Worm (Caenorhabditis elegans) whole organism, young adult: ENCODE measurements around the gene serp-1.2.

Experiments used
- D2030.7 ChIP-seq: fragments of 200-800 bp; sonication (Bioruptor generic); IDR thresholded peaks from 2 replicates; pipeline ENCODE4 v1.3.6; 2022; ENCODE audit warnings: missing genetic modification reagents, missing genetic modification characterization, missing compliant biosample characterization
- F23B12.7 ChIP-seq: sonication (generic microtip); optimal IDR thresholded peaks from 2 replicates; lab custom pipeline; 2017; ENCODE audit warnings: missing genetic modification characterization, mild to moderate bottlenecking, missing compliant biosample characterization, antibody characterized with exemption, moderate library complexity; ENCODE audit not compliant: insufficient read depth
- F49E8.2 ChIP-seq: sonication (generic microtip); optimal IDR thresholded peaks from 3 replicates; lab custom pipeline; 2017; ENCODE audit warnings: missing genetic modification characterization, mild to moderate bottlenecking, missing compliant biosample characterization, antibody characterized with exemption, moderate library complexity; ENCODE audit not compliant: insufficient read depth
- F52B5.7 ChIP-seq: sonication (generic microtip); optimal IDR thresholded peaks from 2 replicates; lab custom pipeline; 2016; ENCODE audit warnings: mild to moderate bottlenecking, missing genetic modification characterization, missing compliant biosample characterization
- F57A8.1 ChIP-seq: fragments of 200-800 bp; sonication (Bioruptor generic); optimal IDR thresholded peaks from 2 replicates; lab custom pipeline; 2018; ENCODE audit warnings: mild to moderate bottlenecking, missing genetic modification characterization, moderate library complexity, missing compliant biosample characterization
- atf-7 ChIP-seq: sonication (generic microtip); optimal IDR thresholded peaks from 2 replicates; lab custom pipeline; 2017; ENCODE audit warnings: mild to moderate bottlenecking, missing genetic modification characterization, missing compliant biosample characterization
- attf-5 ChIP-seq: fragments of 200-800 bp; sonication (Bioruptor generic); optimal IDR thresholded peaks from 2 replicates; lab custom pipeline; 2018; ENCODE audit warnings: mild to moderate bottlenecking, missing genetic modification characterization, missing compliant biosample characterization
- cebp-2 ChIP-seq: fragments of 200-800 bp; sonication (Bioruptor generic); IDR thresholded peaks from 2 replicates; pipeline ENCODE4 v1.3.6; 2022; ENCODE audit warnings: missing genetic modification characterization, missing compliant biosample characterization
- dpff-1 ChIP-seq: sonication (generic microtip); optimal IDR thresholded peaks from 2 replicates; lab custom pipeline; 2017; ENCODE audit warnings: mild to moderate bottlenecking, missing genetic modification characterization, missing compliant biosample characterization
- dpl-1 ChIP-seq: fragments of 150-350 bp; optimal IDR thresholded peaks from 2 replicates; lab custom pipeline; 2014; ENCODE audit warnings: missing biosample characterization, missing genetic modification reagents, missing genetic modification characterization
- egrh-3 ChIP-seq: fragments of 200-800 bp; sonication (Bioruptor generic); IDR thresholded peaks from 2 replicates; pipeline ENCODE4 v1.3.6; 2022; ENCODE audit warnings: missing genetic modification reagents, missing genetic modification characterization, missing compliant biosample characterization
- hmg-1.2 ChIP-seq: fragments of 200-800 bp; sonication (Bioruptor generic); IDR thresholded peaks from 2 replicates; pipeline ENCODE4 v1.3.6; 2022; ENCODE audit warnings: missing genetic modification reagents, missing genetic modification characterization, missing compliant biosample characterization
- let-607 ChIP-seq, 2 experiments: fragments of 200-800 bp in 1 of 2; sonication (Bioruptor generic) in 1 of 2; sonication (generic microtip) in 1 of 2; optimal IDR thresholded peaks; 2 replicates each; lab custom pipeline; 2016 to 2018; ENCODE audit warnings: mild to moderate bottlenecking in 2 of 2, missing compliant biosample characterization in 2 of 2, missing genetic modification characterization in 2 of 2, moderate library complexity in 2 of 2, missing genotype in 1 of 2
- lin-54 ChIP-seq: fragments of 200-800 bp; sonication (Bioruptor generic); optimal IDR thresholded peaks from 2 replicates; lab custom pipeline; 2018; ENCODE audit warnings: mild to moderate bottlenecking, missing genetic modification characterization, missing compliant biosample characterization
- madf-10 ChIP-seq: sonication (generic microtip); optimal IDR thresholded peaks from 2 replicates; lab custom pipeline; 2016; ENCODE audit warnings: mild to moderate bottlenecking, missing genetic modification characterization, missing compliant biosample characterization
- madf-3 ChIP-seq: fragments of 200-800 bp; sonication (Bioruptor generic); IDR thresholded peaks from 2 replicates; pipeline ENCODE4 v1.3.6; 2022; ENCODE audit warnings: missing genetic modification reagents, missing genetic modification characterization, missing compliant biosample characterization
- madf-8 ChIP-seq: fragments of 200-800 bp; sonication (Bioruptor generic); conservative IDR thresholded peaks from 2 replicates; pipeline ENCODE4 v1.3.6; 2022; ENCODE audit warnings: missing genetic modification reagents, missing genetic modification characterization, missing compliant biosample characterization
- mel-28 ChIP-seq: sonication (generic microtip); optimal IDR thresholded peaks from 2 replicates; lab custom pipeline; 2016; ENCODE audit warnings: borderline replicate concordance, mild to moderate bottlenecking, missing genetic modification characterization, missing compliant biosample characterization
- nfya-1 ChIP-seq: sonication (generic microtip); optimal IDR thresholded peaks from 2 replicates; lab custom pipeline; 2017; ENCODE audit warnings: antibody characterized with exemption, missing compliant biosample characterization, missing genetic modification characterization, borderline replicate concordance; ENCODE audit not compliant: insufficient read depth
- nhr-120 ChIP-seq: fragments of 200-800 bp; sonication (Bioruptor generic); IDR thresholded peaks from 2 replicates; pipeline ENCODE4 v1.3.6; 2022; ENCODE audit warnings: missing genetic modification characterization, missing compliant biosample characterization
- pbrm-1 ChIP-seq: fragments of 200-800 bp; sonication (Bioruptor generic); IDR thresholded peaks from 2 replicates; pipeline ENCODE4 v1.3.6; 2022; ENCODE audit warnings: missing genetic modification reagents, missing genetic modification characterization, missing compliant biosample characterization
- pha-4 ChIP-seq: fragments of 150-350 bp; sonication (generic microtip); optimal IDR thresholded peaks from 2 replicates; lab custom pipeline; 2014; ENCODE audit warnings: missing biosample characterization, missing genetic modification reagents, missing genetic modification characterization
- snpc-4 ChIP-seq, 5 experiments: fragments of 150-350 bp in 1 of 5; sonication (generic microtip) in 4 of 5; optimal IDR thresholded peaks; 2 replicates each; lab custom pipeline; 2014 to 2018; ENCODE audit warnings: missing genetic modification characterization in 5 of 5, missing biosample characterization in 3 of 5, antibody characterized with exemption in 2 of 5, mild to moderate bottlenecking in 2 of 5, missing compliant biosample characterization in 2 of 5, missing genotype in 2 of 5, moderate library complexity in 2 of 5, missing genetic modification reagents in 1 of 5
- zfh-2 ChIP-seq: fragments of 200-800 bp; sonication (Bioruptor generic); conservative IDR thresholded peaks from 2 replicates; pipeline ENCODE4 v1.3.6; 2022; ENCODE audit warnings: missing genetic modification reagents, missing genetic modification characterization, missing compliant biosample characterization
- ztf-18 ChIP-seq: sonication (generic microtip); optimal IDR thresholded peaks from 2 replicates; lab custom pipeline; 2016; ENCODE audit warnings: missing genotype, mild to moderate bottlenecking, missing genetic modification characterization, missing compliant biosample characterization
- ztf-25 ChIP-seq: fragments of 200-800 bp; sonication (Bioruptor generic); IDR thresholded peaks from 2 replicates; pipeline ENCODE4 v1.3.6; 2022; ENCODE audit warnings: missing genetic modification reagents, missing genetic modification characterization, missing compliant biosample characterization

The serp-1.2 gene

DNA sequence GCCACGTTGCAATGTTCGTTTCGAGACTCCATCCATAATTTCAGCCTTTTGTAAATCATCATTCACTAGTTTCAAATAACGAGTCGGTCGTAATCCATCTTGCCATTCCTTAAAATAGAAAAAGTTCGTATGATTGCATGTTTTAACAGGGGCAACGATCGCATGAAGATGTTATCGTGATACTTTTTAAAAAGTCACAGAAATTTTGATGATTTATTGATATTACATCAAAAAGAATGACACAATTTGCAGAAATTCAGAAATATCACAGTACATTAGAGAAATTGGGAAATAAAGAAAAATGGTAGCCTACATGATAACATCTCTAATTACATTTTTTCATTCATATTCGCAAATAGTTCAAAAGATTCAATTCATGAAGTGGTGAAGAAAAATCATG, 47.9 kb downstream of the serp-1.2 start:
- TF ChIP-seq F57A8.1 (GFP tag; lab: Kevin White, UChicago) (no peak), F52B5.7 (tag; lab: Kevin White, UChicago) (no peak), cebp-2 (GFP tag; lab: Robert Waterston, UW) (no peak), ztf-25 (no peak), nhr-120 (no peak), F23B12.7 (tag; lab: Kevin White, UChicago) (no peak), hmg-1.2 (GFP tag; lab: Robert Waterston, UW) (no peak), D2030.7 (GFP tag; lab: Robert Waterston, UW) (no peak), mel-28 (no peak), let-607 (tag; optimal IDR thresholded peaks at IDR 0.05; lab: Kevin White, UChicago) (no peak), egrh-3 (no peak), dpff-1 (tag; lab: Kevin White, UChicago) (no peak), madf-10 (tag; lab: Kevin White, UChicago) (no peak)
- TF ChIP-seq, all 124 proteins: peak for 0

DNA sequence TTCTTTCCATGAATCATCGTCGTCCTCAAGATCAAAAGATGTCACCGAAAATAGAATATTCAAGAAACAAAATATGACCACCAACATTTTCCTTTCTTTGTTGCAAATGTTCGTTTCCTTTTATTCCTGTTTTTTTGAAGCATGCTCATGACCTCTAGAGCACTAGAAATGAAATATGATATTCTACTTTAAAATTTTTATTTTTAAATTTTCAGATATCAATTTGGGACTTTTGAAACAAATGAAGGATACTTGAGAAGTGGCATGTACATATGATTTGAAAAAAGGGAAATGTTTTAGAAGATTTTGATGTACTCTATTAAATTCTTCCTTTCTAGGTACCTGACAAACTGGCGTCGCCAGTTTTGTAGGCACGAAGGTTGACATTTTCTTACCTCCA, 49.8 kb downstream of the serp-1.2 start, which contains the start of gene K07H8.11:
TSS of gene K07H8.11 (minus strand) at position 101 of the 400 bp plus-strand sequence.
- TF ChIP-seq dpl-1 (GFP tag; lab: Kevin White, UChicago) (no peak), atf-7 (tag; lab: Kevin White, UChicago) (no peak), F49E8.2 (tag; lab: Kevin White, UChicago) (no peak), pbrm-1 (no peak), ztf-18 (tag; lab: Kevin White, UChicago) (no peak), nfya-1 (tag; lab: Kevin White, UChicago) (no peak), pha-4 (tag; lab: Kevin White, UChicago) (no peak), madf-3 (GFP tag; lab: Robert Waterston, UW) (no peak), snpc-4 (GFP tag; optimal IDR thresholded peaks at IDR 0.05; lab: Kevin White, UChicago) (no peak), snpc-4 (tag; optimal IDR thresholded peaks at IDR 0.05; lab: Kevin White, UChicago) (no peak), attf-5 (GFP tag; lab: Kevin White, UChicago) (no peak), madf-8 (GFP tag; lab: Robert Waterston, UW) (no peak), lin-54 (GFP tag; lab: Kevin White, UChicago) (no peak), zfh-2 (GFP tag; lab: Robert Waterston, UW) (no peak)
- TF ChIP-seq, all 124 proteins: peak for 0
